Fruit fly (Drosophila melanogaster): ENCODE measurements around the gene Qsox4.

Gene Qsox4

DNA sequence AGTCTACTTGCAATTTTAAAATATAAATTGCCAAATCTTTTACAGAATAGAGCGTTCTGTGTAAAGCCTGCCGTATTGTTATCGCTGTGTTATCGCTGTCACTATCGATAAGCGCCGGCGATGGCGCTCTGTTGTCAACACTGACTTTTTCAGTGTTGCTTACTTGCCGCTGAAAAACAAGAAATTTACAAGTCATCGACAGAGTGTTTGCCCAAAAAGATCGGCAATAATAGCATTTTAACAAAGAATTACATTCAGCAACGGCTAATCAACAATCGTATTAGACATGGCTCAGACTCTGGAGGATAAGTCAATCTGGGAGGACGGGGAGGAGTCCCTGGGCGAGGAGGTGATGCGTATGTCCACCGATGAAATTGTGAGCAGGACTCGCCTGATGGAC lies 50.2 kb downstream of the Qsox4 start, which contains the start of the genes RanBP3 and Rpt5 (continued):
- peak; percentile 65 for TF ChIP-seq CG1792 (GFP tag; optimal IDR thresholded peaks at IDR 0.05)
- peak; percentile 89 for TF ChIP-seq pzg (GFP tag; optimal IDR thresholded peaks at IDR 0.05)
- TF ChIP-seq CG14710 (tag; optimal IDR thresholded peaks at IDR 0.05): peak; percentile 82
- TF ChIP-seq Fer2 (tag; optimal IDR thresholded peaks at IDR 0.05): no peak
- no peak for TF ChIP-seq CG11093 (GFP tag; IDR thresholded peaks at IDR 0.05)
- no peak for TF ChIP-seq wek (GFP tag; optimal IDR thresholded peaks at IDR 0.05)
- no peak for TF ChIP-seq ab (GFP tag; optimal IDR thresholded peaks at IDR 0.05)
- peak; percentile 84 for TF ChIP-seq sens (GFP tag)
- no peak for TF ChIP-seq CG13775 (GFP tag; optimal IDR thresholded peaks at IDR 0.05)
- TF ChIP-seq prd (optimal IDR thresholded peaks at IDR 0.05): no peak
- TF ChIP-seq prd (GFP tag; IDR thresholded peaks at IDR 0.05): peak; percentile 48; the same call in 2 of the 3 replicates
- TF ChIP-seq Hsf (GFP tag; optimal IDR thresholded peaks at IDR 0.05): peak; percentile 66
- no peak for TF ChIP-seq ham (GFP tag; IDR thresholded peaks at IDR 0.05)
- peak; percentile 34 for TF ChIP-seq pum (GFP tag; optimal IDR thresholded peaks at IDR 0.05)
- TF ChIP-seq Nf-YA (GFP tag; IDR thresholded peaks at IDR 0.05): no peak; the same call in 1 of the 2 replicates
- TF ChIP-seq CG11504 (tag; optimal IDR thresholded peaks at IDR 0.05): no peak
- no peak for TF ChIP-seq cad (GFP tag; optimal IDR thresholded peaks at IDR 0.05)
- TF ChIP-seq gcm (GFP tag; optimal IDR thresholded peaks at IDR 0.05): no peak
- TF ChIP-seq CG31224 (GFP tag; IDR thresholded peaks at IDR 0.05): no peak
- TF ChIP-seq emc (GFP tag; optimal IDR thresholded peaks at IDR 0.05): no peak
- no peak for TF ChIP-seq Hey (tag; optimal IDR thresholded peaks at IDR 0.05)
- TF ChIP-seq lola (GFP tag; optimal IDR thresholded peaks at IDR 0.05): no peak
- TF ChIP-seq Mad (GFP tag; optimal IDR thresholded peaks at IDR 0.05): no peak
- TF ChIP-seq gfzf (GFP tag; optimal IDR thresholded peaks at IDR 0.05): peak; percentile 27
- 0 out of 3 replicates have a peak, but pooled peaks have one; percentile 16 for TF ChIP-seq Aef1 (GFP tag; IDR thresholded peaks at IDR 0.05)
- TF ChIP-seq CG5953 (GFP tag; IDR thresholded peaks at IDR 0.05): no peak
- peak; percentile 83 for TF ChIP-seq Rfx (GFP tag; IDR thresholded peaks at IDR 0.05)
- TF ChIP-seq psq (GFP tag; optimal IDR thresholded peaks at IDR 0.05): no peak
- TF ChIP-seq CG14965 (GFP tag; optimal IDR thresholded peaks at IDR 0.05; ENCODE audit: borderline replicate concordance): no peak
- peak; percentile 48 for TF ChIP-seq Atf-2 (GFP tag; optimal IDR thresholded peaks at IDR 0.05)
- TF ChIP-seq CG18011 (GFP tag; optimal IDR thresholded peaks at IDR 0.05): peak; percentile 62
- TF ChIP-seq wdn (GFP tag; IDR thresholded peaks at IDR 0.05): peak; percentile 45; the same call in 1 of the 2 replicates
- TF ChIP-seq Eip74EF (GFP tag; optimal IDR thresholded peaks at IDR 0.05): no peak
- peak; percentile 72 for TF ChIP-seq zfh2 (GFP tag; optimal IDR thresholded peaks at IDR 0.05)
- peak; percentile 9 for TF ChIP-seq nerfin-1 (tag; optimal IDR thresholded peaks at IDR 0.05)
- TF ChIP-seq H2.0 (GFP tag; IDR thresholded peaks at IDR 0.05): no peak
- TF ChIP-seq chn (GFP tag; optimal IDR thresholded peaks at IDR 0.05): peak; percentile 36
- TF ChIP-seq C15 (GFP tag; IDR thresholded peaks at IDR 0.05): no peak
- TF ChIP-seq ranshi (GFP tag; IDR thresholded peaks at IDR 0.05): no peak
- TF ChIP-seq corto (GFP tag; optimal IDR thresholded peaks at IDR 0.05): peak; percentile 32
- TF ChIP-seq CG1233 (GFP tag; optimal IDR thresholded peaks at IDR 0.05): peak; percentile 27
- TF ChIP-seq lilli (GFP tag; optimal IDR thresholded peaks at IDR 0.05): peak; percentile 77
- peak; percentile 37; the same call in 1 of the 2 replicates for TF ChIP-seq al (GFP tag; IDR thresholded peaks at IDR 0.05)
- TF ChIP-seq ttk (GFP tag; IDR thresholded peaks at IDR 0.05): no peak; the same call in 1 of the 2 replicates
- no peak for TF ChIP-seq CG18262 (tag; optimal IDR thresholded peaks at IDR 0.05)
- TF ChIP-seq az2 (GFP tag; optimal IDR thresholded peaks at IDR 0.05): peak; percentile 10
- TF ChIP-seq Atf6 (GFP tag; IDR thresholded peaks at IDR 0.05): no peak
- TF ChIP-seq Asciz (GFP tag; optimal IDR thresholded peaks at IDR 0.05): no peak
- peak; percentile 69 for TF ChIP-seq CG14860 (GFP tag; IDR thresholded peaks at IDR 0.05; ENCODE audit: partially characterized antibody)
- TF ChIP-seq E2f1 (GFP tag; IDR thresholded peaks at IDR 0.05): peak; percentile 51; the same call in 1 of the 2 replicates
- TF ChIP-seq usp (GFP tag; optimal IDR thresholded peaks at IDR 0.05): no peak
- no peak for TF ChIP-seq klu (GFP tag; IDR thresholded peaks at IDR 0.05)

All from whole organism, embryonic.